Worm (Caenorhabditis elegans) whole organism, L4 larva: ENCODE data around the gene fut-6.

Experiments used
- F26F4.8 ChIP-seq: fragments of 200-800 bp; sonication (Bioruptor generic); conservative IDR thresholded peaks from 2 replicates; pipeline ENCODE4 v1.3.6; 2022; ENCODE audit warnings: missing genetic modification characterization, missing compliant biosample characterization
- F44E2.7 ChIP-seq: fragments of 200-800 bp; sonication (Bioruptor generic); IDR thresholded peaks from 2 replicates; pipeline ENCODE4 v2.1.2; 2022; ENCODE audit warnings: missing genetic modification characterization, missing compliant biosample characterization
- T20F7.1 ChIP-seq: fragments of 200-800 bp; sonication (Bioruptor generic); optimal IDR thresholded peaks from 2 replicates; lab custom pipeline; 2018; ENCODE audit warnings: mild to moderate bottlenecking, missing genetic modification characterization, missing compliant biosample characterization
- T26A8.4 ChIP-seq: fragments of 200-800 bp; sonication (Bioruptor generic); IDR thresholded peaks from 2 replicates; pipeline ENCODE4 v1.3.6; 2022; ENCODE audit warnings: missing genetic modification characterization, missing compliant biosample characterization
- Y48G9A.11 ChIP-seq: fragments of 200-800 bp; sonication (Bioruptor generic); IDR thresholded peaks from 2 replicates; pipeline ENCODE4 v1.3.6; 2022; ENCODE audit warnings: missing genetic modification reagents, missing genetic modification characterization, missing compliant biosample characterization
- Y5F2A.4 ChIP-seq: fragments of 200-800 bp; sonication (Bioruptor generic); optimal IDR thresholded peaks from 2 replicates; lab custom pipeline; 2018; ENCODE audit warnings: mild to moderate bottlenecking, missing genetic modification characterization, missing compliant biosample characterization
- Y75B8A.6 ChIP-seq: fragments of 200-800 bp; sonication (Bioruptor generic); IDR thresholded peaks from 2 replicates; pipeline ENCODE4 v1.3.6; 2022; ENCODE audit warnings: missing genetic modification reagents, missing genetic modification characterization, missing compliant biosample characterization
- aha-1 ChIP-seq: fragments of 150-350 bp; peaks from one replicate; lab custom pipeline; 2014; ENCODE audit warnings: missing biosample characterization, missing genetic modification characterization
- ama-1 ChIP-seq: fragments of 150-350 bp; optimal IDR thresholded peaks from 2 replicates; lab custom pipeline; 2014; ENCODE audit warnings: inconsistent platforms, mixed read lengths
- attf-4 ChIP-seq: sonication (generic microtip); optimal IDR thresholded peaks from 3 replicates; lab custom pipeline; 2017; ENCODE audit warnings: missing biosample characterization, missing genetic modification characterization
- ceh-44 ChIP-seq: fragments of 200-800 bp; sonication (Bioruptor generic); IDR thresholded peaks from 2 replicates; pipeline ENCODE4 v1.3.6; 2022; ENCODE audit warnings: missing genetic modification reagents, missing genetic modification characterization, missing compliant biosample characterization
- ces-1 ChIP-seq: fragments of 150-350 bp; sonication (generic microtip); optimal IDR thresholded peaks from 4 replicates; lab custom pipeline; 2014; ENCODE audit warnings: missing biosample characterization, missing genetic modification reagents, missing genetic modification characterization
- daf-12 ChIP-seq: fragments of 150-350 bp; optimal IDR thresholded peaks from 2 replicates; lab custom pipeline; 2014; ENCODE audit warnings: missing biosample characterization, missing genetic modification reagents, missing genetic modification characterization
- daf-16 ChIP-seq, 3 experiments: sonication (generic microtip); optimal IDR thresholded peaks; 2 replicates each; lab custom pipeline; 2016 to 2017; ENCODE audit warnings: missing genetic modification characterization in 3 of 3, missing genetic modification reagents in 3 of 3, mild to moderate bottlenecking in 2 of 3, missing compliant biosample characterization in 2 of 3, missing biosample characterization in 1 of 3, moderate library complexity in 1 of 3
- daf-19 ChIP-seq: fragments of 200-800 bp; sonication (Bioruptor generic); conservative IDR thresholded peaks from 2 replicates; pipeline ENCODE4 v1.3.6; 2022; ENCODE audit warnings: missing genetic modification characterization, missing compliant biosample characterization
- dmd-8 ChIP-seq: fragments of 200-800 bp; sonication (Bioruptor generic); IDR thresholded peaks from 2 replicates; pipeline ENCODE4 v1.3.6; 2022; ENCODE audit warnings: missing genetic modification characterization, missing compliant biosample characterization
- dmd-9 ChIP-seq: fragments of 200-800 bp; sonication (Bioruptor generic); IDR thresholded peaks from 2 replicates; pipeline ENCODE4 v1.3.6; 2022; ENCODE audit warnings: missing genetic modification reagents, missing genetic modification characterization, missing compliant biosample characterization
- dpl-1 ChIP-seq: fragments of 150-350 bp; optimal IDR thresholded peaks from 2 replicates; lab custom pipeline; 2014; ENCODE audit warnings: missing biosample characterization, missing genetic modification reagents, missing genetic modification characterization
- duxl-1 ChIP-seq: sonication (generic microtip); optimal IDR thresholded peaks from 2 replicates; lab custom pipeline; 2016; ENCODE audit warnings: mild to moderate bottlenecking, missing genetic modification characterization, moderate library complexity, missing compliant biosample characterization; ENCODE audit not compliant: poor library complexity
- egl-27 ChIP-seq: sonication (generic microtip); optimal IDR thresholded peaks from 3 replicates; lab custom pipeline; 2017; ENCODE audit warnings: missing biosample characterization, missing genetic modification reagents, missing genetic modification characterization
- fos-1 ChIP-seq: fragments of 150-350 bp; optimal IDR thresholded peaks from 2 replicates; lab custom pipeline; 2014; ENCODE audit warnings: missing biosample characterization, missing genetic modification characterization
- lin-39 ChIP-seq: fragments of 150-350 bp; optimal IDR thresholded peaks from 2 replicates; lab custom pipeline; 2014; ENCODE audit warnings: missing biosample characterization, missing genetic modification reagents, missing genetic modification characterization
- lir-3 ChIP-seq: sonication (generic microtip); optimal IDR thresholded peaks from 2 replicates; lab custom pipeline; 2016; ENCODE audit warnings: mild to moderate bottlenecking, missing genetic modification characterization, missing compliant biosample characterization
- mdl-1 ChIP-seq, 2 experiments: fragments of 150-350 bp in 1 of 2; sonication (generic microtip) in 1 of 2; optimal IDR thresholded peaks; 2 replicates each; lab custom pipeline; 2014 to 2017; ENCODE audit warnings: missing biosample characterization in 2 of 2, missing genetic modification characterization in 2 of 2
- mdt-29 ChIP-seq: fragments of 200-800 bp; sonication (Bioruptor generic); IDR thresholded peaks from 2 replicates; pipeline ENCODE4 v1.3.6; 2022; ENCODE audit warnings: missing genetic modification reagents, missing genetic modification characterization, missing compliant biosample characterization
- nhr-11 ChIP-seq: fragments of 150-350 bp; optimal IDR thresholded peaks from 2 replicates; lab custom pipeline; 2014; ENCODE audit warnings: missing biosample characterization, missing genetic modification characterization
- nhr-237 ChIP-seq: sonication (generic microtip); optimal IDR thresholded peaks from 2 replicates; lab custom pipeline; 2017; ENCODE audit warnings: missing biosample characterization, missing genetic modification characterization
- nhr-28 ChIP-seq: fragments of 150-350 bp; optimal IDR thresholded peaks from 2 replicates; lab custom pipeline; 2014; ENCODE audit warnings: missing biosample characterization, missing genetic modification characterization
- nhr-41 ChIP-seq: fragments of 200-800 bp; sonication (Bioruptor generic); IDR thresholded peaks from 2 replicates; pipeline ENCODE4 v1.3.6; 2022; ENCODE audit warnings: missing genetic modification reagents, missing genetic modification characterization, missing compliant biosample characterization
- nhr-48 ChIP-seq: sonication (generic microtip); optimal IDR thresholded peaks from 2 replicates; lab custom pipeline; 2016; ENCODE audit warnings: mild to moderate bottlenecking, missing genetic modification characterization, missing compliant biosample characterization
- pqm-1 ChIP-seq: sonication (generic microtip); optimal IDR thresholded peaks from 2 replicates; lab custom pipeline; 2017; ENCODE audit warnings: missing biosample characterization, missing genetic modification characterization
- sdz-12 ChIP-seq: fragments of 200-800 bp; sonication (Bioruptor generic); optimal IDR thresholded peaks from 2 replicates; lab custom pipeline; 2018; ENCODE audit warnings: mild to moderate bottlenecking, missing genetic modification characterization, missing compliant biosample characterization
- skn-1 ChIP-seq: fragments of 150-350 bp; optimal IDR thresholded peaks from 2 replicates; lab custom pipeline; 2014; ENCODE audit warnings: missing biosample characterization, missing genetic modification characterization
- snpc-1.2 ChIP-seq: fragments of 200-800 bp; sonication (Bioruptor generic); IDR thresholded peaks from 2 replicates; pipeline ENCODE4 v1.3.6; 2022; ENCODE audit warnings: missing genetic modification reagents, missing genetic modification characterization, missing compliant biosample characterization
- tra-1 ChIP-seq: fragments of 200-800 bp; sonication (Bioruptor generic); IDR thresholded peaks from 2 replicates; pipeline ENCODE4 v1.3.6; 2022; ENCODE audit warnings: missing genetic modification reagents, missing genetic modification characterization, missing compliant biosample characterization
- unc-130 ChIP-seq: sonication (generic microtip); optimal IDR thresholded peaks from 2 replicates; lab custom pipeline; 2016; ENCODE audit warnings: missing genetic modification reagents, missing genetic modification characterization, missing compliant biosample characterization
- unc-62 ChIP-seq, 3 experiments: fragments of 150-350 bp in 1 of 3; sonication (generic microtip); optimal IDR thresholded peaks in 2 of 3; peaks in 1 of 3; 1 replicate in 1 of 3; 2 replicates in 2 of 3; lab custom pipeline; 2014 to 2017; ENCODE audit warnings: missing biosample characterization in 3 of 3, missing genetic modification characterization in 3 of 3, missing genetic modification reagents in 3 of 3, missing genotype in 1 of 3
- ztf-7 ChIP-seq: fragments of 150-350 bp; optimal IDR thresholded peaks from 2 replicates; lab custom pipeline; 2014; ENCODE audit warnings: missing biosample characterization, missing genetic modification characterization

The fut-6 gene

DNA sequence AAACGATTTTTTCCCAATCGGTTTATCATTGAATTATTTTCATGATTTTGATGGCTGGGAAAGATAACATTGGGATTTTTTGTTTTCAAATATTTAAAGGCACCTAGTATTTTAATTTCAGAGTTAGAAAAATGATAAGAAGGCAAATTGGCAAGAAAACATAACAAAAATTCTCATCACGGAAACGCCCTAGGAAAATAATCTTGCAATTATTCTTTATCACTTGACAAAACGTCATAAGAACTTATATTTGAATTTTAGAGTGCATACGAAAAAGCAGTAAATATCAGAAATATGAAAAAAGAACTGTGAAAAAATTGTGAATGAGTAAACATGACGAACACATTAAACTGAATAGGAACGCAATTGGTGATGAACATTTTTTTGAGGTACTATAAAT is 1.6 kb upstream of the fut-6 start:
- TF ChIP-seq F26F4.8 (GFP tag; lab: Robert Waterston, UW): no peak
- TF ChIP-seq T20F7.1 (GFP tag; lab: Kevin White, UChicago): no peak
- no peak for TF ChIP-seq daf-16 (GFP tag; optimal IDR thresholded peaks at IDR 0.05; lab: Kevin White, UChicago)
- peak; percentile 83 for TF ChIP-seq daf-16 (tag; optimal IDR thresholded peaks at IDR 0.05; lab: Kevin White, UChicago)
- TF ChIP-seq daf-19 (GFP tag; lab: Robert Waterston, UW): no peak
- no peak for TF ChIP-seq unc-130 (GFP tag; lab: Kevin White, UChicago)
- TF ChIP-seq, all 104 proteins: peak for 1

DNA sequence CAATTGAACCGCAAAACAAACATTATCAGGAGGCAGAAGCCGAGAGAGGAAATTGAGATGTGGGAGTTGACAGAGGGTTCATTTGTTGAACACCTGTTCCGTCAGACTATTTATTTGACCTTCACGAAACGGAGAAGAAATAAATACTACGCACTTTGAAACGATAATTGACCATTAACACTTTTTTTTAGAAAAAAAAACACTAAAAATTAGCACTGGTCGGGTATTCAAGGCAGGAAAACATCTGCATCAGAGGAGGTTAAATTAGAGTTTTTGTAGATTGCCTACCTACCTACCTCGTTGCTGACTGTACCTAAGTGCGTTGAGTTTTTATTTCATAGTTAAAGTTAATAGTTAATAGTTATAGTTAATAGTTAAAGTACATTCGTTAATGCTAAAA is 5.7 kb downstream of the fut-6 start:
- peak in 1 of 2 experiments; percentile 97 for TF ChIP-seq unc-62 (GFP tag; optimal IDR thresholded peaks at IDR 0.05 in 1 of 2; lab: Kevin White, UChicago)
- no peak for TF ChIP-seq unc-62 (tag; optimal IDR thresholded peaks at IDR 0.05; lab: Kevin White, UChicago)
- no peak for TF ChIP-seq lir-3 (tag; lab: Kevin White, UChicago)
- TF ChIP-seq, all 104 proteins: peak for 1

DNA sequence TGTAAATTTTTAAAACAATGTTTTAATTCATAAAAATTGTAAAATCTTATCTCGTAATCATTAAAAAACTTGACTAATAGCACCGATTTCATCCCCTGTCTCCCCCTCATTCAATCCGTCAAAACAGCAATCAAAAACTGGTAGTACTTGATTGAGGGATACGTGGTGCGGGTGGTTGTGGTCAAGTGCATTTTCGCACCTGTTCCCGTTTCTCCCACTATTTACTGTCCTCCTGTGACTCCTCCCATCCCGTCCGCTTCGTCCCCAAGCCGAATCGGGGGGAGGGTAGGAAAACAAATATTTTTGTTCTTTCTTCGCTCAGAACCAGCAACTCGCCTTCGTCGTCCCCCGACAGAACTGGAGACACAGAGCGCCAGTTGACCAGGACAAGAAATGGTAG is 6.9 kb downstream of the fut-6 start, which contains the start of gene lgc-27:
TSS of gene lgc-27 (plus strand) at position 301 of the 400 bp plus-strand sequence.
- TF ChIP-seq dmd-8 (GFP tag; lab: Robert Waterston, UW) (no peak), fos-1 (tag; lab: Kevin White, UChicago) (no peak), Y5F2A.4 (no peak), dpl-1 (no peak), mdt-29 (no peak)

DNA sequence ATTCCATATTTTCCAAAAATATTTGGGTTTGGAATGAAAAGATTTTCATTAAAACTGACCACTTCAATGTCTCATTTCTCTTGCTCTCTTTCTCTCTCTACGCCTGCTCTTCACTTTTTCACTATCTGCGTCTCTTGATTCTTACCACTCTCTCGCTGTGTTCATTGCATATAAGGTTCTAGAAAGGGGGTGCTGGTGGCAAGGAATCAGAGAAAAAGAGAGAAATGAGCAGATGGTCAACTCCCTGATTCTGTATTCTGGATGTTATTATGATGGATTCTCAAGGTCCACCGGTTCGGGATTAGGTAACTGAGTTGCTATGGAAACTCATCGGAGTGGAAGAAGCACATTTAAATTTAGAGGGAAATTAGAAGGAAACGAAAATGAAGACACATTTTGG is 15.0 kb downstream of the fut-6 start:
- TF ChIP-seq lin-39 (tag; lab: Kevin White, UChicago) (no peak), skn-1 (tag; lab: Kevin White, UChicago) (no peak), ztf-7 (tag; lab: Kevin White, UChicago) (no peak), nhr-41 (no peak), tra-1 (GFP tag; lab: Robert Waterston, UW) (no peak), nhr-11 (tag; lab: Kevin White, UChicago) (no peak), dmd-9 (GFP tag; lab: Robert Waterston, UW) (no peak), nhr-48 (no peak), ces-1 (no peak), Y48G9A.11 (GFP tag; lab: Robert Waterston, UW) (no peak), snpc-1.2 (GFP tag; lab: Robert Waterston, UW) (no peak), egl-27 (tag; lab: Kevin White, UChicago) (no peak), F44E2.7 (GFP tag; lab: Robert Waterston, UW) (no peak), attf-4 (tag; lab: Kevin White, UChicago) (no peak)

DNA sequence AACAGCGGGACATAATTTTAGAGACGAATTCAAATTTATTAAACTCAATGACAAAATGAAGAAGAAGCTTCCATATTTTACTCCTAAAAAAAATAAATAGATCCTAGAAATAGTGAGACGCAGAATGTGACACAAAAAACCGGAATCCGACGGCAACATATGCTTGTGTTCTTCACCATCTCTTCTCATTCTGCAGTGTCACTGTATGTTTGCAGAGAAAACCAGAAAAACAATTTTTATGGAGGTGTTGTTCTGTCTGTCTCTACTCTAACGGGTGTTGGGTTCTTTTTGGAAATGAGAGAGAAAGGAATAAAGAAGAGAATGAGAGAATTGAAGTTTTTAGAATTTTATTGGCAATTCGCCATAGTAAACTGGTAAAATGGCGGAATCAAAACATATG is 16.8 kb downstream of the fut-6 start:
- TF ChIP-seq mdt-29 (no peak), nhr-11 (tag; lab: Kevin White, UChicago) (no peak), egl-27 (tag; lab: Kevin White, UChicago) (no peak), nhr-237 (tag; lab: Kevin White, UChicago) (no peak), daf-12 (tag; lab: Kevin White, UChicago) (no peak), sdz-12 (GFP tag; lab: Kevin White, UChicago) (no peak), Y75B8A.6 (GFP tag; lab: Robert Waterston, UW) (no peak), ama-1 (lab: Kevin White, UChicago) (no peak), pqm-1 (tag; lab: Kevin White, UChicago) (no peak), T26A8.4 (GFP tag; lab: Robert Waterston, UW) (no peak), mdl-1 (tag; optimal IDR thresholded peaks at IDR 0.05; lab: Kevin White, UChicago) (no peak), ceh-44 (GFP tag; lab: Robert Waterston, UW) (no peak), daf-16 (GFP tag; optimal IDR thresholded peaks at IDR 0.05; lab: Kevin White, UChicago) (no peak), daf-16 (tag; optimal IDR thresholded peaks at IDR 0.05; lab: Kevin White, UChicago) (peak; percentile 74), nhr-28 (peak; percentile 49), aha-1 (peak; percentile 15), fos-1 (tag; lab: Kevin White, UChicago) (no peak), duxl-1 (no peak)
